Fruit fly (Drosophila melanogaster) whole organism, prepupa: ENCODE results near the gene CG1208.
A peak's percentile ranks its signal among the peaks of the same experiment; 100 is the strongest.

Source experiments
- Blimp-1 ChIP-seq: fragments of 200-800 bp; sonication (Bioruptor generic); optimal IDR thresholded peaks from 3 replicates; lab custom pipeline; 2017; ENCODE audit warnings: missing biosample characterization, missing genetic modification characterization, mild to moderate bottlenecking, moderate library complexity, missing genetic modification reagents
- CG10631 ChIP-seq: fragments of 200-800 bp; sonication (Bioruptor generic); optimal IDR thresholded peaks from 2 replicates; lab custom pipeline; 2016; ENCODE audit warnings: missing biosample characterization, missing genetic modification characterization
- CG11902 ChIP-seq: fragments of 200-800 bp; sonication (Bioruptor generic); optimal IDR thresholded peaks from 3 replicates; lab custom pipeline; 2016; ENCODE audit warnings: missing biosample characterization, missing genetic modification characterization
- CG15336 ChIP-seq: fragments of 200-800 bp; sonication (Bioruptor generic); IDR thresholded peaks from 2 replicates; pipeline ENCODE4 v1.3.6; 2022; ENCODE audit warnings: missing biosample characterization, missing genetic modification characterization
- CG1621 ChIP-seq: fragments of 200-800 bp; sonication (Bioruptor generic); optimal IDR thresholded peaks from 3 replicates; lab custom pipeline; 2018; ENCODE audit warnings: missing biosample characterization, mild to moderate bottlenecking, missing genetic modification characterization
- CG16779 ChIP-seq: fragments of 200-800 bp; sonication (Bioruptor generic); optimal IDR thresholded peaks from 3 replicates; lab custom pipeline; 2017; ENCODE audit warnings: missing biosample characterization, mild to moderate bottlenecking, missing genetic modification characterization
- CG3032 ChIP-seq: fragments of 200-800 bp; optimal IDR thresholded peaks from 2 replicates; lab custom pipeline; 2019; ENCODE audit warnings: missing biosample characterization, mild to moderate bottlenecking, missing genetic modification characterization, moderate library complexity
- CG32006 ChIP-seq: fragments of 200-800 bp; sonication (Bioruptor generic); optimal IDR thresholded peaks from 3 replicates; lab custom pipeline; 2017; ENCODE audit warnings: missing biosample characterization, mild to moderate bottlenecking, missing genetic modification characterization
- CG34406 ChIP-seq: fragments of 200-800 bp; sonication (Bioruptor generic); optimal IDR thresholded peaks from 3 replicates; lab custom pipeline; 2016; ENCODE audit warnings: missing biosample characterization, missing genetic modification characterization
- CG6163 ChIP-seq: fragments of 200-800 bp; sonication (Bioruptor generic); IDR thresholded peaks from 3 replicates; pipeline ENCODE4 v1.3.6; 2022; ENCODE audit warnings: missing biosample characterization, missing genetic modification characterization
- CG6276 ChIP-seq: fragments of 200-800 bp; sonication (Bioruptor generic); optimal IDR thresholded peaks from 2 replicates; lab custom pipeline; 2017; ENCODE audit warnings: missing biosample characterization, mild to moderate bottlenecking, missing genetic modification characterization
- CG6792 ChIP-seq: fragments of 200-800 bp; sonication (Bioruptor generic); optimal IDR thresholded peaks from 3 replicates; lab custom pipeline; 2016; ENCODE audit warnings: missing biosample characterization, missing genetic modification characterization
- CG6808 ChIP-seq: fragments of 200-800 bp; sonication (Bioruptor generic); optimal IDR thresholded peaks from 3 replicates; lab custom pipeline; 2017; ENCODE audit warnings: missing biosample characterization, missing genetic modification characterization, mild to moderate bottlenecking, moderate library complexity, missing genetic modification reagents
- CG8119 ChIP-seq: fragments of 200-800 bp; sonication (Bioruptor generic); IDR thresholded peaks from 3 replicates; pipeline ENCODE4 v1.3.6; 2022; ENCODE audit warnings: missing biosample characterization, missing genetic modification characterization
- CG8319 ChIP-seq: fragments of 200-800 bp; sonication (Bioruptor generic); optimal IDR thresholded peaks from 3 replicates; lab custom pipeline; 2016; ENCODE audit warnings: missing biosample characterization, missing genetic modification characterization
- CG8632 ChIP-seq: fragments of 200-800 bp; sonication (Bioruptor generic); optimal IDR thresholded peaks from 3 replicates; lab custom pipeline; 2016; ENCODE audit warnings: missing biosample characterization, missing genetic modification characterization
- CG9139 ChIP-seq: fragments of 200-800 bp; sonication (Bioruptor generic); optimal IDR thresholded peaks from 3 replicates; lab custom pipeline; 2017; ENCODE audit warnings: missing biosample characterization, mild to moderate bottlenecking, missing genetic modification characterization
- Eip75B ChIP-seq: fragments of 200-800 bp; sonication (Bioruptor generic); optimal IDR thresholded peaks from 3 replicates; lab custom pipeline; 2016; ENCODE audit warnings: missing biosample characterization, missing genetic modification characterization
- Eip78C ChIP-seq: fragments of 200-800 bp; sonication (Bioruptor generic); peaks from one replicate; lab custom pipeline; 2016; ENCODE audit warnings: missing biosample characterization, missing genetic modification characterization
- Eip93F ChIP-seq: fragments of 200-800 bp; sonication (Bioruptor generic); optimal IDR thresholded peaks from 2 replicates; lab custom pipeline; 2016; ENCODE audit warnings: missing biosample characterization, mild to moderate bottlenecking, missing genetic modification characterization
- Ets21C ChIP-seq: fragments of 200-800 bp; sonication (Bioruptor generic); optimal IDR thresholded peaks from 3 replicates; lab custom pipeline; 2016; ENCODE audit warnings: missing biosample characterization, missing genetic modification characterization
- Ets96B ChIP-seq: fragments of 200-800 bp; optimal IDR thresholded peaks from 2 replicates; lab custom pipeline; 2019; ENCODE audit warnings: missing biosample characterization, mild to moderate bottlenecking, missing genetic modification characterization, moderate library complexity
- Gug ChIP-seq: fragments of 200-800 bp; sonication (Bioruptor generic); IDR thresholded peaks from 2 replicates; pipeline ENCODE4 v1.3.6; 2022; ENCODE audit warnings: missing biosample characterization, missing genetic modification characterization
- Hr4 ChIP-seq: fragments of 200-800 bp; sonication (Bioruptor generic); optimal IDR thresholded peaks from 3 replicates; lab custom pipeline; 2016; ENCODE audit warnings: missing biosample characterization, missing genetic modification characterization
- Met ChIP-seq: fragments of 200-800 bp; sonication (Bioruptor generic); optimal IDR thresholded peaks from 3 replicates; lab custom pipeline; 2016; ENCODE audit warnings: missing biosample characterization, missing genetic modification characterization
- OdsH ChIP-seq: fragments of 200-800 bp; sonication (Bioruptor generic); optimal IDR thresholded peaks from 3 replicates; lab custom pipeline; 2016; ENCODE audit warnings: missing biosample characterization, missing genetic modification characterization
- Sox102F ChIP-seq: fragments of 200-800 bp; sonication (Bioruptor generic); optimal IDR thresholded peaks from 2 replicates; lab custom pipeline; 2016; ENCODE audit warnings: missing biosample characterization, mild to moderate bottlenecking, missing genetic modification characterization
- Sox14 ChIP-seq: fragments of 200-800 bp; sonication (Bioruptor generic); optimal IDR thresholded peaks from 3 replicates; lab custom pipeline; 2016; ENCODE audit warnings: missing biosample characterization, missing genetic modification characterization
- Sox15 ChIP-seq: fragments of 200-800 bp; sonication (Bioruptor generic); optimal IDR thresholded peaks from 3 replicates; lab custom pipeline; 2016; ENCODE audit warnings: missing biosample characterization, missing genetic modification characterization
- achi ChIP-seq: fragments of 200-800 bp; sonication (Bioruptor generic); optimal IDR thresholded peaks from 3 replicates; lab custom pipeline; 2016; ENCODE audit warnings: missing biosample characterization, missing genetic modification characterization
- cyc ChIP-seq: fragments of 200-800 bp; sonication (Bioruptor generic); optimal IDR thresholded peaks from 3 replicates; lab custom pipeline; 2016; ENCODE audit warnings: missing biosample characterization, missing genetic modification characterization
- dsx ChIP-seq: fragments of 200-800 bp; optimal IDR thresholded peaks from 3 replicates; lab custom pipeline; 2019; ENCODE audit warnings: missing biosample characterization, mild to moderate bottlenecking, missing genetic modification characterization, moderate library complexity; ENCODE audit not compliant: poor library complexity, severe bottlenecking
- eg ChIP-seq: fragments of 200-800 bp; sonication (Bioruptor generic); IDR thresholded peaks from 3 replicates; pipeline ENCODE4 v1.3.6; 2022; ENCODE audit warnings: missing biosample characterization, missing genetic modification characterization
- esn ChIP-seq: fragments of 200-800 bp; sonication (Bioruptor generic); optimal IDR thresholded peaks from 2 replicates; lab custom pipeline; 2016; ENCODE audit warnings: missing biosample characterization, mild to moderate bottlenecking, missing genetic modification characterization, moderate library complexity
- fd59A ChIP-seq: fragments of 200-800 bp; sonication (Bioruptor generic); optimal IDR thresholded peaks from 2 replicates; lab custom pipeline; 2017; ENCODE audit warnings: missing biosample characterization, mild to moderate bottlenecking, missing genetic modification characterization, missing genetic modification reagents
- fd85E ChIP-seq: fragments of 200-800 bp; sonication (Bioruptor generic); optimal IDR thresholded peaks from 3 replicates; lab custom pipeline; 2016; ENCODE audit warnings: missing biosample characterization, missing genetic modification characterization
- lz ChIP-seq: fragments of 200-800 bp; sonication (Bioruptor generic); optimal IDR thresholded peaks from 3 replicates; lab custom pipeline; 2016; ENCODE audit warnings: missing biosample characterization, missing genetic modification characterization
- net ChIP-seq: fragments of 200-800 bp; sonication (Bioruptor generic); optimal IDR thresholded peaks from 3 replicates; lab custom pipeline; 2016; ENCODE audit warnings: missing biosample characterization, missing genetic modification characterization
- spab ChIP-seq: fragments of 200-800 bp; sonication (Bioruptor generic); optimal IDR thresholded peaks from 2 replicates; lab custom pipeline; 2017; ENCODE audit warnings: missing biosample characterization, mild to moderate bottlenecking, missing genetic modification characterization, missing genetic modification reagents
- ss ChIP-seq, 2 experiments: fragments of 200-800 bp; sonication (Bioruptor generic); optimal IDR thresholded peaks; 2 replicates in 1 of 2; 3 replicates in 1 of 2; lab custom pipeline; 2017 to 2018; ENCODE audit warnings: mild to moderate bottlenecking in 2 of 2, missing biosample characterization in 2 of 2, missing genetic modification characterization in 2 of 2, moderate library complexity in 1 of 2
- svp ChIP-seq: fragments of 200-800 bp; sonication (Bioruptor generic); peaks from one replicate; lab custom pipeline; 2016; ENCODE audit warnings: missing biosample characterization, missing genetic modification characterization
- topi ChIP-seq: fragments of 200-800 bp; sonication (Bioruptor generic); optimal IDR thresholded peaks from 3 replicates; lab custom pipeline; 2016; ENCODE audit warnings: missing biosample characterization, missing genetic modification characterization
- vri ChIP-seq: fragments of 200-800 bp; sonication (Bioruptor generic); optimal IDR thresholded peaks from 3 replicates; lab custom pipeline; 2016; ENCODE audit warnings: missing biosample characterization, mild to moderate bottlenecking, missing genetic modification characterization

CG1208 gene

DNA sequence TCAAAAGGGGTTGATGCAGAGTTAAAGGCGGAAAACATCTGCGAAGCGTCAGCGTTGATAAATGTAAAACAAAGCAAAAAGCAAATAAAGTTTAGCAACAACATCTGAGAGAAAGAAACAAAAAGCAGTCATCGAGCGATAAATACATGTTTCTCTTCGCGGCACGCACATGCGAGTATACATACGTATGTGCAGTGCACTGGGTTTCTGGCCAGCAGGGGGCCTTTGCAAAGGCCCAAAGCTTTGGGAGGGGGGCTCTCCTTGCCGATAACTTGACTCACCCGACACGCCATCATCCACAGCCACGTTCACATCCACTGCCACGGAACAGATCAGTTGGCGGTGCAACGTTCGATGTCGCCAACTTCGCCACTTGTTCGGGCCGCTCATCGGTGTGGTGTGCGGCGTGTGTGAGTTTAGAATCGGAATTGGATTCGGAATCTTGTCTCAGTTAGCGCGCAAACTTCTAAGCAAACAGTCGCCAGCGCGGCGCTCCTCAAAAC, 18.2 kb upstream of the CG1208 start, which contains the start of gene CG42675:
Gene CG42675, plus strand, starts transcription at position 453 of the 503 bp plus-strand sequence.
- TF ChIP-seq CG15336 (0 out of 2 replicates have a peak, but pooled peaks have one; percentile 32), fd59A (no peak), CG6163 (GFP tag; lab: Robert Waterston, UW) (0 out of 3 replicates have a peak, but pooled peaks have one; percentile 23), Blimp-1 (no peak), ss (GFP tag; optimal IDR thresholded peaks at IDR 0.05; lab: Kevin White, UChicago) (peak in 1 of 2 experiments; percentile 83), eg (GFP tag; lab: Robert Waterston, UW) (peak; percentile 39; the same call in 1 of the 3 replicates), OdsH (no peak), Eip78C (peak; percentile 59), CG1621 (tag; lab: Kevin White, UChicago) (peak; percentile 4), Met (no peak)

DNA sequence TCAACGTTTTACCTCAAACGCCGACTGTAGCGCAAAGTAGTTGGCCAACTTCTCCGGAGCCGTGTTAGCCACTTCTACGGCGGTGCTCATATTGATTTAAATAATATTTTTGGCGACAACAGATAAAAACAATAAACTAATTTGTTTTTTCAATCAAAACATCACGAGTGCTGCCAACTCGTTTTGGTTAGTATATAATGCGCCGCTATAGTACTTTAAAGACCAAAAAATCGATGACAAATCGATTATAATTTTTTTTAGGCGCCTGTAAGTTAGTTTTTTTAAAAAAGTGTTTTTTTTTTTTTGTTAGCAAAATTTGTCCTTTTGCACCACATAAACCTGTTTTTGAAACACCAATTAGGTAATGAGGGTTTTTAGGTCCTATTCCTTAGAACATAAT, 10.2 kb upstream of the CG1208 start, which contains the start of gene Hpr1:
Gene Hpr1, minus strand, starts transcription at position 198 of the 400 bp plus-strand sequence.
- TF ChIP-seq Eip78C: peak; percentile 61
- no peak for TF ChIP-seq ss (GFP tag; optimal IDR thresholded peaks at IDR 0.05; lab: Kevin White, UChicago)

dm6 chr3R:5821750-5822149, 9.7 kb upstream of the CG1208 start, which contains the start of gene CG46303:
Gene CG46303 (plus strand): TSS chr3R:5821972.
- TF ChIP-seq CG34406 (GFP tag; lab: Kevin White, UChicago) (no peak), ss (GFP tag; optimal IDR thresholded peaks at IDR 0.05; lab: Kevin White, UChicago) (no peak), Blimp-1 (no peak), Sox15 (no peak), CG11902 (GFP tag; lab: Kevin White, UChicago) (no peak), CG10631 (no peak), CG6808 (GFP tag; lab: Kevin White, UChicago) (no peak), esn (GFP tag; lab: Kevin White, UChicago) (no peak), CG8632 (no peak), Eip75B (GFP tag; lab: Kevin White, UChicago) (no peak), spab (no peak), Sox14 (GFP tag; lab: Kevin White, UChicago) (no peak), CG32006 (GFP tag; lab: Kevin White, UChicago) (no peak), fd85E (no peak), Met (no peak)

dm6 chr3R:5824456-5824855, 7.0 kb upstream of the CG1208 start, which contains the start of the genes Sec20 and dgrn:
Gene Sec20 (minus strand): TSS chr3R:5824532.
Gene dgrn (plus strand): TSS chr3R:5824615.
- TF ChIP-seq Sox15 (peak; percentile 29), CG32006 (GFP tag; lab: Kevin White, UChicago) (no peak), Sox102F (GFP tag; lab: Kevin White, UChicago) (no peak), achi (GFP tag; lab: Kevin White, UChicago) (peak; percentile 70), fd59A (no peak), CG11902 (GFP tag; lab: Kevin White, UChicago) (peak; percentile 35), CG1621 (tag; lab: Kevin White, UChicago) (no peak), CG6163 (GFP tag; lab: Robert Waterston, UW) (no peak), CG16779 (tag; lab: Kevin White, UChicago) (no peak), CG8319 (GFP tag; lab: Kevin White, UChicago) (peak; percentile 43), Ets21C (GFP tag; lab: Kevin White, UChicago) (peak; percentile 51), eg (GFP tag; lab: Robert Waterston, UW) (peak; percentile 44; the same call in 1 of the 3 replicates), dsx (GFP tag; lab: Kevin White, UChicago) (peak; percentile 46), CG3032 (tag; lab: Kevin White, UChicago) (peak; percentile 66), topi (GFP tag; lab: Kevin White, UChicago) (peak; percentile 64), net (GFP tag; lab: Kevin White, UChicago) (no peak), CG8119 (GFP tag; lab: Robert Waterston, UW) (no peak), CG6792 (peak; percentile 66), Sox14 (GFP tag; lab: Kevin White, UChicago) (peak; percentile 70), Hr4 (GFP tag; lab: Kevin White, UChicago) (peak; percentile 67), svp (GFP tag; lab: Kevin White, UChicago) (peak; percentile 71), CG34406 (GFP tag; lab: Kevin White, UChicago) (peak; percentile 60), Eip78C (peak; percentile 88), Eip93F (peak; percentile 52), lz (GFP tag; lab: Kevin White, UChicago) (peak; percentile 66), esn (GFP tag; lab: Kevin White, UChicago) (peak; percentile 78), CG6276 (GFP tag; lab: Kevin White, UChicago) (no peak), cyc (GFP tag; lab: Kevin White, UChicago) (peak; percentile 67), Gug (GFP tag; lab: Robert Waterston, UW) (0 out of 2 replicates have a peak, but pooled peaks have one; percentile 32), vri (GFP tag; lab: Kevin White, UChicago) (peak; percentile 37), Ets96B (peak; percentile 67), OdsH (peak; percentile 74), CG9139 (no peak), CG10631 (peak; percentile 65), CG15336 (no peak)
